Fruit fly (Drosophila melanogaster): Measurements from ENCODE around the gene Polr2G.

DNA sequence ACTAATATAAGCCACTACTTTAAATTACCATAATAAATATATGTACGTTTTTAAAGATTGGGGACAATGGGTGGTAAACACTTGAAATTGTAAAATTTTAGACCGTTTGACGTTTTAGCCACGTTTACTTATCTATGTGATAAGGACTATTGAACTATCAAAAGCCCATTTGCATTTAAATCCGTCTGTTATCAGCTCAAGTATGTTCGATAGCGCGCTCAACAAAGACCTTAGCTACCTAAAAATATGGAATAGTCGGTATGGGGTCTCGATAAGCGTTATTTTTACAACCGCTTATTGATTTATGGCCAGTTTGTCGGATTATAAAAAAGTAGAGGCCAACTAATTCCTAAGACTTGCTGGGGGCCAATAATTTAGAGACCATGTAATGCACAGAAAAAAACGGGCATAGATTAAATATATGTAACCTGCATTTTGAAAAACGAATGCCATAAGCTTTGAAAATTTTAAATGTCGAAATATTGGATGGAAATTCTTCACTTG lies 8.7 kb upstream of the Polr2G start:
- TF ChIP-seq CrebA (GFP tag; optimal IDR thresholded peaks at IDR 0.05; ENCODE audit: borderline replicate concordance): no peak
- no peak for TF ChIP-seq brk (GFP tag; optimal IDR thresholded peaks at IDR 0.05)
- TF ChIP-seq tai (GFP tag; optimal IDR thresholded peaks at IDR 0.05): no peak
- no peak for TF ChIP-seq sv (GFP tag; optimal IDR thresholded peaks at IDR 0.05)
- TF ChIP-seq usp (GFP tag; optimal IDR thresholded peaks at IDR 0.05): no peak
- TF ChIP-seq Hr78 (GFP tag; optimal IDR thresholded peaks at IDR 0.05): no peak
- no peak for TF ChIP-seq h (GFP tag; optimal IDR thresholded peaks at IDR 0.05)
- no peak for TF ChIP-seq lola (GFP tag; optimal IDR thresholded peaks at IDR 0.05)
- no peak for TF ChIP-seq rgr (GFP tag; optimal IDR thresholded peaks at IDR 0.05)
- no peak for TF ChIP-seq Vsx2 (GFP tag; optimal IDR thresholded peaks at IDR 0.05; ENCODE audit: partially characterized antibody)
- TF ChIP-seq sage (GFP tag; optimal IDR thresholded peaks at IDR 0.05): no peak
- TF ChIP-seq pan (optimal IDR thresholded peaks at IDR 0.05): no peak
